Worm (Caenorhabditis elegans): Measurements from ENCODE around the gene dhhc-4.

DNA sequence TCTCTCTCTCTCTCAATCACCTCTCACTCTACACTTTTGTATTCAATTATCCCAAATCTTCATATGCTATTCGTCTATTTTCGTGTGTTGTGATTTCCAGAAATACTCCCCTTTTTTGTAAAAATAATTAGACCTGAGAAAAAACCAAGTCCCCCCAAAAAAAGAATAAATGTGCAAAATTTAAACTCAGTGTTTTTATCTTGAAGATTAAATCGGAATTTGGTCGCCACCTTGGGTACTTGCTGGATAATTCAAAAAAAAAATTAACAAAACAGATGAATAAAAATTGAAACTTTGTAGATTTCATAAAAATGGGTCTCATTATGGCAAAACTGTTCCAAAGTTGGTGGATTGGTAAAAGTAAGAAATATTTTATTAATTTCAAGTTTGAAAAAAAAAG, 44.6 kb downstream of the dhhc-4 start, which contains the start of gene arl-5:
- TF ChIP-seq lir-3 (tag; optimal IDR thresholded peaks at IDR 0.05) (no peak), gei-8 (GFP tag; optimal IDR thresholded peaks at IDR 0.05) (no peak)
